Worm (Caenorhabditis elegans) whole organism, early embryonic: ENCODE measurements around the gene nhr-123.

Source experiments
- B0310.2 ChIP-seq: sonication (generic microtip); optimal IDR thresholded peaks from 2 replicates; lab custom pipeline; 2016; ENCODE audit warnings: mild to moderate bottlenecking, missing genetic modification characterization, missing compliant biosample characterization
- F13C5.2 ChIP-seq: sonication (generic microtip); optimal IDR thresholded peaks from 2 replicates; lab custom pipeline; 2017; ENCODE audit warnings: mild to moderate bottlenecking, missing genetic modification characterization, inconsistent platforms, missing compliant biosample characterization
- aly-1 ChIP-seq: sonication (generic microtip); optimal IDR thresholded peaks from 2 replicates; lab custom pipeline; 2016; ENCODE audit warnings: missing genetic modification characterization, missing compliant biosample characterization
- ama-1 ChIP-seq: fragments of 150-350 bp; optimal IDR thresholded peaks from 2 replicates; lab custom pipeline; 2014
- ceh-13 ChIP-seq: fragments of 200-800 bp; sonication (Bioruptor generic); optimal IDR thresholded peaks from 2 replicates; lab custom pipeline; 2018; ENCODE audit warnings: mild to moderate bottlenecking, missing genetic modification characterization, missing compliant biosample characterization
- ceh-36 ChIP-seq: sonication (generic microtip); optimal IDR thresholded peaks from 2 replicates; lab custom pipeline; 2016; ENCODE audit warnings: missing genetic modification characterization, inconsistent platforms, missing compliant biosample characterization
- ets-7 ChIP-seq: sonication (generic microtip); optimal IDR thresholded peaks from 2 replicates; lab custom pipeline; 2016; ENCODE audit warnings: missing genotype, missing genetic modification characterization, missing compliant biosample characterization
- flt-1 ChIP-seq: fragments of 200-800 bp; sonication (Bioruptor generic); IDR thresholded peaks from 2 replicates; pipeline ENCODE4 v1.3.6; 2022; ENCODE audit warnings: missing genetic modification characterization, missing compliant biosample characterization
- hmbx-1 ChIP-seq: sonication (generic microtip); optimal IDR thresholded peaks from 2 replicates; lab custom pipeline; 2016; ENCODE audit warnings: mild to moderate bottlenecking, missing genetic modification characterization, missing compliant biosample characterization
- hmg-4 ChIP-seq: fragments of 200-800 bp; sonication (Bioruptor generic); optimal IDR thresholded peaks from 2 replicates; lab custom pipeline; 2018; ENCODE audit warnings: mild to moderate bottlenecking, missing genetic modification characterization, missing compliant biosample characterization
- hnd-1 ChIP-seq: sonication (generic microtip); optimal IDR thresholded peaks from 2 replicates; lab custom pipeline; 2016; ENCODE audit warnings: missing genetic modification characterization, missing compliant biosample characterization
- pes-1 ChIP-seq: fragments of 200-800 bp; sonication (Bioruptor generic); IDR thresholded peaks from 2 replicates; pipeline ENCODE4 v1.3.6; 2022; ENCODE audit warnings: missing genetic modification reagents, missing genetic modification characterization, missing compliant biosample characterization
- scrt-1 ChIP-seq: fragments of 200-800 bp; sonication (Bioruptor generic); IDR thresholded peaks from 2 replicates; pipeline ENCODE4 v1.3.6; 2022; ENCODE audit warnings: missing genetic modification characterization, missing compliant biosample characterization
- sea-1 ChIP-seq: fragments of 200-800 bp; sonication (Bioruptor generic); conservative IDR thresholded peaks from 2 replicates; pipeline ENCODE4 v1.3.6; 2022; ENCODE audit warnings: missing genetic modification characterization, missing compliant biosample characterization
- tbx-11 ChIP-seq: fragments of 200-800 bp; sonication (Bioruptor generic); IDR thresholded peaks from 2 replicates; pipeline ENCODE4 v1.3.6; 2022; ENCODE audit warnings: missing genetic modification characterization, missing compliant biosample characterization
- tbx-37 ChIP-seq: fragments of 200-800 bp; sonication (Bioruptor generic); conservative IDR thresholded peaks from 2 replicates; pipeline ENCODE4 v1.3.6; 2022; ENCODE audit warnings: missing genetic modification reagents, missing genetic modification characterization, missing compliant biosample characterization
- tra-4 ChIP-seq: sonication (generic microtip); optimal IDR thresholded peaks from 2 replicates; lab custom pipeline; 2017; ENCODE audit warnings: missing genetic modification characterization, missing compliant biosample characterization

Gene nhr-123

ce11 chrV:418432-418831, 32.8 kb upstream of the nhr-123 start, which contains the start of gene Y39D8A.1:
Y39D8A.1 (plus strand) TSS chrV:418732.
- TF ChIP-seq hmg-4 (GFP tag; lab: Kevin White, UChicago), result no peak
- no peak for TF ChIP-seq sea-1 (GFP tag; lab: Robert Waterston, UW)
- no peak for TF ChIP-seq flt-1 (GFP tag; lab: Robert Waterston, UW)

ce11 chrV:422133-422532, 29.1 kb upstream of the nhr-123 start, which contains the start of gene dod-20:
dod-20 (plus strand) TSS chrV:422433.
- TF ChIP-seq B0310.2 (tag; lab: Kevin White, UChicago), result no peak
- no peak for TF ChIP-seq ceh-36 (tag; lab: Kevin White, UChicago)
- no peak for TF ChIP-seq ets-7 (tag; lab: Kevin White, UChicago)
- no peak for TF ChIP-seq hnd-1 (tag; lab: Kevin White, UChicago)
- no peak for TF ChIP-seq tbx-11
- TF ChIP-seq pes-1 (GFP tag; lab: Robert Waterston, UW), result no peak
- TF ChIP-seq sea-1 (GFP tag; lab: Robert Waterston, UW), result no peak
- no peak for TF ChIP-seq ama-1 (lab: Kevin White, UChicago)
- no peak for TF ChIP-seq flt-1 (GFP tag; lab: Robert Waterston, UW)
- no peak for TF ChIP-seq aly-1 (tag; lab: Kevin White, UChicago)
- TF ChIP-seq hmg-4 (GFP tag; lab: Kevin White, UChicago), result no peak
- no peak for TF ChIP-seq scrt-1 (GFP tag; lab: Robert Waterston, UW)
- no peak for TF ChIP-seq tbx-37
- TF ChIP-seq ceh-13 (GFP tag; lab: Kevin White, UChicago), result no peak
- TF ChIP-seq tra-4 (tag; lab: Kevin White, UChicago), result no peak
- no peak for TF ChIP-seq hmbx-1 (tag; lab: Kevin White, UChicago)
- TF ChIP-seq F13C5.2 (tag; lab: Kevin White, UChicago), result no peak

ce11 chrV:424140-424539, 27.1 kb upstream of the nhr-123 start, which contains the start of gene B0554.5:
B0554.5 (plus strand) TSS chrV:424440.
- TF ChIP-seq hmg-4 (GFP tag; lab: Kevin White, UChicago) (no peak), scrt-1 (GFP tag; lab: Robert Waterston, UW) (no peak), aly-1 (tag; lab: Kevin White, UChicago) (no peak), ceh-36 (tag; lab: Kevin White, UChicago) (no peak), flt-1 (GFP tag; lab: Robert Waterston, UW) (no peak), ceh-13 (GFP tag; lab: Kevin White, UChicago) (no peak), tbx-11 (no peak), ama-1 (lab: Kevin White, UChicago) (no peak), tbx-37 (no peak), tra-4 (tag; lab: Kevin White, UChicago) (no peak), hmbx-1 (tag; lab: Kevin White, UChicago) (no peak), B0310.2 (tag; lab: Kevin White, UChicago) (no peak), sea-1 (GFP tag; lab: Robert Waterston, UW) (no peak), hnd-1 (tag; lab: Kevin White, UChicago) (no peak), ets-7 (tag; lab: Kevin White, UChicago) (no peak), pes-1 (GFP tag; lab: Robert Waterston, UW) (no peak), F13C5.2 (tag; lab: Kevin White, UChicago) (no peak)

ce11 chrV:428844-429243, 22.4 kb upstream of the nhr-123 start, which contains the start of gene B0554.4:
B0554.4 (plus strand) TSS chrV:429144.
- no peak for TF ChIP-seq ama-1 (lab: Kevin White, UChicago)
- TF ChIP-seq tbx-37, result no peak
- no peak for TF ChIP-seq hmbx-1 (tag; lab: Kevin White, UChicago)
- TF ChIP-seq ceh-36 (tag; lab: Kevin White, UChicago), result no peak
- TF ChIP-seq hnd-1 (tag; lab: Kevin White, UChicago), result no peak
- TF ChIP-seq F13C5.2 (tag; lab: Kevin White, UChicago), result no peak
- TF ChIP-seq scrt-1 (GFP tag; lab: Robert Waterston, UW), result no peak
- TF ChIP-seq aly-1 (tag; lab: Kevin White, UChicago), result no peak
- TF ChIP-seq pes-1 (GFP tag; lab: Robert Waterston, UW), result no peak
- no peak for TF ChIP-seq ceh-13 (GFP tag; lab: Kevin White, UChicago)
- no peak for TF ChIP-seq flt-1 (GFP tag; lab: Robert Waterston, UW)
- TF ChIP-seq ets-7 (tag; lab: Kevin White, UChicago), result no peak
- no peak for TF ChIP-seq sea-1 (GFP tag; lab: Robert Waterston, UW)
- no peak for TF ChIP-seq tra-4 (tag; lab: Kevin White, UChicago)
- no peak for TF ChIP-seq hmg-4 (GFP tag; lab: Kevin White, UChicago)
- TF ChIP-seq B0310.2 (tag; lab: Kevin White, UChicago), result no peak

- TF ChIP-seq ets-7 (tag; lab: Kevin White, UChicago) (no peak), ceh-36 (tag; lab: Kevin White, UChicago) (no peak), B0310.2 (tag; lab: Kevin White, UChicago) (no peak), ceh-13 (GFP tag; lab: Kevin White, UChicago) (no peak), hmg-4 (GFP tag; lab: Kevin White, UChicago) (no peak), tbx-11 (no peak), F13C5.2 (tag; lab: Kevin White, UChicago) (no peak), flt-1 (GFP tag; lab: Robert Waterston, UW) (no peak)
These were observed 18.3 kb upstream of the nhr-123 start for ce11 chrV:432991-433390.

- TF ChIP-seq hmbx-1 (tag; lab: Kevin White, UChicago) (no peak), flt-1 (GFP tag; lab: Robert Waterston, UW) (no peak), hnd-1 (tag; lab: Kevin White, UChicago) (no peak), ceh-36 (tag; lab: Kevin White, UChicago) (no peak), sea-1 (GFP tag; lab: Robert Waterston, UW) (no peak)
These were observed 17.4 kb upstream of the nhr-123 start, which contains the start of gene B0554.2 for ce11 chrV:433898-434297. B0554.2 (plus strand) TSS chrV:434198.

ce11 chrV:438094-438493, 13.2 kb upstream of the nhr-123 start, which contains the start of gene B0554.1:
B0554.1 (plus strand) TSS chrV:438394.
- TF ChIP-seq tbx-11 (no peak), scrt-1 (GFP tag; lab: Robert Waterston, UW) (no peak), ceh-13 (GFP tag; lab: Kevin White, UChicago) (no peak), pes-1 (GFP tag; lab: Robert Waterston, UW) (no peak), ama-1 (lab: Kevin White, UChicago) (no peak), hmg-4 (GFP tag; lab: Kevin White, UChicago) (no peak), F13C5.2 (tag; lab: Kevin White, UChicago) (no peak), tra-4 (tag; lab: Kevin White, UChicago) (no peak), flt-1 (GFP tag; lab: Robert Waterston, UW) (no peak), hmbx-1 (tag; lab: Kevin White, UChicago) (no peak), sea-1 (GFP tag; lab: Robert Waterston, UW) (no peak), tbx-37 (no peak), ceh-36 (tag; lab: Kevin White, UChicago) (no peak), B0310.2 (tag; lab: Kevin White, UChicago) (no peak), ets-7 (tag; lab: Kevin White, UChicago) (no peak)
